Worm (Caenorhabditis elegans) whole organism, late embryonic: Measurements from ENCODE around the gene F10E9.12.

Experiments
- F13H6.1 ChIP-seq: sonication (generic microtip); optimal IDR thresholded peaks from 2 replicates; lab custom pipeline; 2016; ENCODE audit warnings: missing genetic modification characterization, missing compliant biosample characterization
- ama-1 ChIP-seq: fragments of 150-350 bp; optimal IDR thresholded peaks from 2 replicates; lab custom pipeline; 2014
- ceh-18 ChIP-seq: sonication (generic microtip); optimal IDR thresholded peaks from 2 replicates; lab custom pipeline; 2016; ENCODE audit warnings: missing genetic modification characterization, missing compliant biosample characterization
- che-1 ChIP-seq: sonication (generic microtip); optimal IDR thresholded peaks from 2 replicates; lab custom pipeline; 2016; ENCODE audit warnings: mild to moderate bottlenecking, missing genetic modification characterization, missing compliant biosample characterization
- dmd-4 ChIP-seq: sonication (generic microtip); optimal IDR thresholded peaks from 2 replicates; lab custom pipeline; 2016; ENCODE audit warnings: borderline replicate concordance, missing genetic modification characterization, missing compliant biosample characterization
- eyg-1 ChIP-seq: sonication (generic microtip); optimal IDR thresholded peaks from 2 replicates; lab custom pipeline; 2016; ENCODE audit warnings: missing genotype, missing genetic modification characterization, missing compliant biosample characterization
- hlh-30 ChIP-seq: sonication (generic microtip); optimal IDR thresholded peaks from 2 replicates; lab custom pipeline; 2017; ENCODE audit warnings: antibody characterized with exemption, missing genetic modification characterization, missing compliant biosample characterization; ENCODE audit not compliant: insufficient read depth
- pha-2 ChIP-seq: sonication (generic microtip); optimal IDR thresholded peaks from 2 replicates; lab custom pipeline; 2017; ENCODE audit warnings: mild to moderate bottlenecking, missing genetic modification characterization, missing compliant biosample characterization
- pha-4 ChIP-seq: fragments of 150-350 bp; optimal IDR thresholded peaks from 2 replicates; lab custom pipeline; 2018; ENCODE audit warnings: missing biosample characterization, missing genetic modification reagents, missing genetic modification characterization
- tbx-2 ChIP-seq: sonication (generic microtip); optimal IDR thresholded peaks from 2 replicates; lab custom pipeline; 2016; ENCODE audit warnings: missing genetic modification characterization, missing compliant biosample characterization

DNA sequence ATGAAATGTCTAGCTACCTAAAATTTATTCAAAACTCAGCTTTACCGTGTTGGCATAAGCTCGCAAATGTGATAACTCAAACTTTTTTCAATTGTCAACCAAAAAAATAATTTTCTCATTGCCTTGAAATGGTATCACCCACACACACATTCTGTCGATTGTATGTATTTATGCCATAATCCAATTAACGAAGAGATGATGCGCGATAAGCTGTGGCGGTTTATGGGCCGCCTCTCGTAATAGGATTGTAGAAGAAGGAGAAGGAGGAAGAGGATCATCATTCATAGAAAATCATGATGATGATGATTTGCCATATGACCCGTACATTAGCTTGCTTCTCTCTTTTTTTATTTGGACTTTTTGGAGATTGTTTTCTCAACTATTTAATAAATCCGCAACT, 35.2 kb upstream of the F10E9.12 start:
- TF ChIP-seq che-1 (tag; lab: Kevin White, UChicago) (no peak), ceh-18 (tag; lab: Kevin White, UChicago) (no peak), hlh-30 (no peak), dmd-4 (tag; lab: Kevin White, UChicago) (no peak), tbx-2 (no peak), ama-1 (lab: Kevin White, UChicago) (no peak), pha-2 (tag; lab: Kevin White, UChicago) (no peak), eyg-1 (tag; lab: Kevin White, UChicago) (no peak), F13H6.1 (tag; lab: Kevin White, UChicago) (no peak), pha-4 (no peak)
